Fruit fly (Drosophila melanogaster) whole organism, embryonic: Measurements from ENCODE around the gene CG31103.

ENCODE experiments used
- Bdp1 ChIP-seq: fragments of 200-800 bp; sonication (Bioruptor generic); optimal IDR thresholded peaks from 3 replicates; lab custom pipeline; 2016; ENCODE audit warnings: missing biosample characterization, missing genetic modification characterization
- CG11085 ChIP-seq: fragments of 200-800 bp; sonication (Bioruptor generic); IDR thresholded peaks from 2 replicates; pipeline ENCODE4 v1.3.6; 2022; ENCODE audit warnings: missing biosample characterization, missing genetic modification characterization
- CG11093 ChIP-seq: fragments of 200-800 bp; sonication (Bioruptor generic); IDR thresholded peaks from 3 replicates; pipeline ENCODE4 v1.3.6; 2022; ENCODE audit warnings: missing biosample characterization, missing genetic modification characterization
- CG12071 ChIP-seq: fragments of 200-800 bp; sonication (Bioruptor generic); optimal IDR thresholded peaks from 3 replicates; lab custom pipeline; 2018; ENCODE audit warnings: missing biosample characterization, mild to moderate bottlenecking, missing genetic modification characterization
- CG12104 ChIP-seq: fragments of 200-800 bp; sonication (Bioruptor generic); optimal IDR thresholded peaks from 3 replicates; lab custom pipeline; 2016; ENCODE audit warnings: missing biosample characterization, missing genetic modification characterization
- CG12659 ChIP-seq: fragments of 200-800 bp; sonication (Bioruptor generic); optimal IDR thresholded peaks from 3 replicates; lab custom pipeline; 2017; ENCODE audit warnings: mild to moderate bottlenecking, missing biosample characterization, missing genetic modification reagents, missing genetic modification characterization
- CG15514 ChIP-seq: fragments of 200-800 bp; sonication (Bioruptor generic); optimal IDR thresholded peaks from 3 replicates; lab custom pipeline; 2017; ENCODE audit warnings: missing biosample characterization, missing genetic modification characterization, mild to moderate bottlenecking, moderate library complexity, missing genetic modification reagents
- CG17361 ChIP-seq: fragments of 200-800 bp; sonication (Bioruptor generic); IDR thresholded peaks from 3 replicates; pipeline ENCODE4 v1.3.6; 2022; ENCODE audit warnings: missing biosample characterization, missing genetic modification characterization
- CG18476 ChIP-seq: fragments of 200-800 bp; sonication (Bioruptor generic); optimal IDR thresholded peaks from 2 replicates; lab custom pipeline; 2016; ENCODE audit warnings: missing biosample characterization, mild to moderate bottlenecking, missing genetic modification characterization
- CG18764 ChIP-seq: fragments of 200-800 bp; sonication (Bioruptor generic); optimal IDR thresholded peaks from 3 replicates; lab custom pipeline; 2016; ENCODE audit warnings: missing biosample characterization, missing genetic modification characterization
- CG2129 ChIP-seq: fragments of 200-800 bp; sonication (Bioruptor generic); IDR thresholded peaks from 2 replicates; pipeline ENCODE4 v1.3.6; 2022; ENCODE audit warnings: missing biosample characterization, missing genetic modification characterization; ENCODE audit not compliant: partially characterized antibody
- CG2678 ChIP-seq: fragments of 200-800 bp; sonication (Bioruptor generic); optimal IDR thresholded peaks from 3 replicates; lab custom pipeline; 2019; ENCODE audit warnings: missing biosample characterization, mild to moderate bottlenecking, missing genetic modification characterization, moderate library complexity
- CG3838 ChIP-seq: fragments of 200-800 bp; sonication (Bioruptor generic); optimal IDR thresholded peaks from 3 replicates; lab custom pipeline; 2016; ENCODE audit warnings: missing biosample characterization, missing genetic modification characterization
- CG5953 ChIP-seq: fragments of 200-800 bp; sonication (Bioruptor generic); IDR thresholded peaks from 2 replicates; pipeline ENCODE4 v1.3.6; 2022; ENCODE audit warnings: missing biosample characterization, missing genetic modification characterization
- CG6272 ChIP-seq: fragments of 200-800 bp; sonication (Bioruptor generic); IDR thresholded peaks from 2 replicates; pipeline ENCODE4 v1.3.6; 2022; ENCODE audit warnings: missing biosample characterization, missing genetic modification characterization
- CG8765 ChIP-seq: fragments of 200-800 bp; sonication (Bioruptor generic); IDR thresholded peaks from 2 replicates; pipeline ENCODE4 v1.3.6; 2022; ENCODE audit warnings: missing biosample characterization, missing genetic modification characterization
- CG9797 ChIP-seq: fragments of 200-800 bp; sonication (Bioruptor generic); optimal IDR thresholded peaks from 3 replicates; lab custom pipeline; 2018; ENCODE audit warnings: missing biosample characterization, mild to moderate bottlenecking, missing genetic modification characterization
- CTCF ChIP-seq: fragments of 200-800 bp; sonication (Bioruptor generic); optimal IDR thresholded peaks from 2 replicates; lab custom pipeline; 2017; ENCODE audit warnings: missing biosample characterization, mild to moderate bottlenecking, missing genetic modification characterization, moderate library complexity
- Dll ChIP-seq: fragments of 200-800 bp; sonication (Bioruptor generic); IDR thresholded peaks from 4 replicates; pipeline ENCODE4 v1.3.6; 2022; ENCODE audit warnings: missing biosample characterization, missing genetic modification characterization; ENCODE audit not compliant: partially characterized antibody
- Dp ChIP-seq: fragments of 200-800 bp; sonication (Bioruptor generic); optimal IDR thresholded peaks from 2 replicates; lab custom pipeline; 2018; ENCODE audit warnings: missing biosample characterization, mild to moderate bottlenecking, missing genetic modification characterization, moderate library complexity
- GATAe ChIP-seq: fragments of 200-800 bp; sonication (Bioruptor generic); conservative IDR thresholded peaks from 2 replicates; pipeline ENCODE4 v1.3.6; 2022; ENCODE audit warnings: missing biosample characterization, missing genetic modification characterization
- HmgD ChIP-seq: fragments of 200-800 bp; sonication (Bioruptor generic); optimal IDR thresholded peaks from 3 replicates; lab custom pipeline; 2016; ENCODE audit warnings: missing biosample characterization, missing genetic modification characterization
- Hmr ChIP-seq: fragments of 200-800 bp; sonication (Bioruptor generic); optimal IDR thresholded peaks from 3 replicates; lab custom pipeline; 2017; ENCODE audit warnings: mild to moderate bottlenecking, missing biosample characterization, missing genetic modification reagents, missing genetic modification characterization
- Hr51 ChIP-seq, 2 experiments: fragments of 200-800 bp; sonication (Bioruptor generic); optimal IDR thresholded peaks; 2 replicates in 1 of 2; 3 replicates in 1 of 2; lab custom pipeline; 2016 to 2018; ENCODE audit warnings: missing biosample characterization in 2 of 2, missing genetic modification characterization in 2 of 2, mild to moderate bottlenecking in 1 of 2, moderate library complexity in 1 of 2
- NFAT ChIP-seq: fragments of 200-800 bp; sonication (Bioruptor generic); IDR thresholded peaks from 2 replicates; pipeline ENCODE4 v1.3.6; 2022; ENCODE audit warnings: missing biosample characterization, missing genetic modification characterization
- Pdp1 ChIP-seq, 2 experiments: fragments of 200-800 bp; sonication (Bioruptor generic); optimal IDR thresholded peaks; 3 replicates each; lab custom pipeline; 2016; ENCODE audit warnings: missing biosample characterization in 2 of 2, missing genetic modification characterization in 2 of 2, mild to moderate bottlenecking in 1 of 2, moderate library complexity in 1 of 2
- Rx ChIP-seq: fragments of 200-800 bp; sonication (Bioruptor generic); IDR thresholded peaks from 2 replicates; pipeline ENCODE4 v1.3.6; 2022; ENCODE audit warnings: missing biosample characterization, missing genetic modification characterization
- Ssrp ChIP-seq: fragments of 200-800 bp; sonication (Bioruptor generic); optimal IDR thresholded peaks from 2 replicates; lab custom pipeline; 2018; ENCODE audit warnings: missing biosample characterization, mild to moderate bottlenecking, missing genetic modification characterization, moderate library complexity
- Taf1 ChIP-seq: fragments of 200-800 bp; sonication (Bioruptor generic); IDR thresholded peaks from 2 replicates; pipeline ENCODE4 v1.3.6; 2022; ENCODE audit warnings: missing biosample characterization, missing genetic modification characterization
- Vsx1 ChIP-seq: fragments of 200-800 bp; sonication (Bioruptor generic); optimal IDR thresholded peaks from 2 replicates; lab custom pipeline; 2017; ENCODE audit warnings: missing biosample characterization, mild to moderate bottlenecking, missing genetic modification characterization, missing genetic modification reagents
- ap ChIP-seq: fragments of 200-800 bp; sonication (Bioruptor generic); IDR thresholded peaks from 2 replicates; pipeline ENCODE4 v1.3.6; 2022; ENCODE audit warnings: missing biosample characterization, missing genetic modification characterization
- bigmax ChIP-seq: fragments of 200-800 bp; sonication (Bioruptor generic); optimal IDR thresholded peaks from 2 replicates; lab custom pipeline; 2018; ENCODE audit warnings: missing biosample characterization, mild to moderate bottlenecking, missing genetic modification characterization
- caup ChIP-seq: fragments of 200-800 bp; sonication (Bioruptor generic); optimal IDR thresholded peaks from 3 replicates; lab custom pipeline; 2017; ENCODE audit warnings: missing biosample characterization, mild to moderate bottlenecking, missing genetic modification characterization, moderate library complexity; ENCODE audit not compliant: severe bottlenecking
- dm ChIP-seq: fragments of 200-800 bp; sonication (Bioruptor generic); optimal IDR thresholded peaks from 3 replicates; lab custom pipeline; 2016; ENCODE audit warnings: missing biosample characterization, missing genetic modification characterization
- esg ChIP-seq: fragments of 200-800 bp; sonication (Bioruptor generic); conservative IDR thresholded peaks from 2 replicates; pipeline ENCODE4 v1.3.6; 2022; ENCODE audit warnings: missing biosample characterization, missing genetic modification characterization
- exex ChIP-seq: fragments of 200-800 bp; sonication (Bioruptor generic); optimal IDR thresholded peaks from 4 replicates; lab custom pipeline; 2018; ENCODE audit warnings: missing biosample characterization, mild to moderate bottlenecking, missing genetic modification characterization, moderate library complexity
- fru ChIP-seq: fragments of >200 bp; optimal IDR thresholded peaks from 2 replicates; lab custom pipeline; 2017
- gsb-n ChIP-seq: fragments of 200-800 bp; sonication (Bioruptor generic); optimal IDR thresholded peaks from 3 replicates; lab custom pipeline; 2018; ENCODE audit warnings: missing biosample characterization, mild to moderate bottlenecking, missing genetic modification characterization
- mirr ChIP-seq: fragments of 200-800 bp; sonication (Bioruptor generic); optimal IDR thresholded peaks from 3 replicates; lab custom pipeline; 2018; ENCODE audit warnings: missing biosample characterization, mild to moderate bottlenecking, missing genetic modification characterization
- oc ChIP-seq: fragments of 200-800 bp; sonication (Bioruptor generic); optimal IDR thresholded peaks from 2 replicates; lab custom pipeline; 2018; ENCODE audit warnings: missing biosample characterization, mild to moderate bottlenecking, missing genetic modification characterization, moderate library complexity
- pros ChIP-seq: fragments of 200-800 bp; sonication (Bioruptor generic); optimal IDR thresholded peaks from 3 replicates; lab custom pipeline; 2019; ENCODE audit warnings: missing biosample characterization, mild to moderate bottlenecking, missing genetic modification characterization, moderate library complexity
- pzg ChIP-seq: fragments of 200-800 bp; sonication (Bioruptor generic); optimal IDR thresholded peaks from 3 replicates; lab custom pipeline; 2018; ENCODE audit warnings: missing biosample characterization, mild to moderate bottlenecking, missing genetic modification characterization, moderate library complexity
- ro ChIP-seq: fragments of 200-800 bp; sonication (Bioruptor generic); IDR thresholded peaks from 2 replicates; pipeline ENCODE4 v1.3.6; 2022; ENCODE audit warnings: missing biosample characterization, missing genetic modification characterization
- salm ChIP-seq: fragments of 200-800 bp; sonication (Bioruptor generic); optimal IDR thresholded peaks from 2 replicates; lab custom pipeline; 2018; ENCODE audit warnings: missing biosample characterization, mild to moderate bottlenecking, missing genetic modification characterization
- sc ChIP-seq, 3 experiments: fragments of >200 bp in 2 of 3; fragments of 200-800 bp in 1 of 3; sonication (Bioruptor generic) in 1 of 3; optimal IDR thresholded peaks; 2 replicates in 2 of 3; 3 replicates in 1 of 3; lab custom pipeline; 2017; ENCODE audit warnings: mild to moderate bottlenecking in 1 of 3, missing biosample characterization in 1 of 3, missing genetic modification characterization in 1 of 3, missing genetic modification reagents in 1 of 3
- sens-2 ChIP-seq: fragments of 200-800 bp; sonication (Bioruptor generic); IDR thresholded peaks from 2 replicates; pipeline ENCODE4 v1.3.6; 2022; ENCODE audit warnings: missing biosample characterization, missing genetic modification characterization
- shn ChIP-seq: fragments of 200-800 bp; sonication (Bioruptor generic); optimal IDR thresholded peaks from 3 replicates; lab custom pipeline; 2016; ENCODE audit warnings: missing biosample characterization, missing genetic modification characterization
- so ChIP-seq: fragments of 200-800 bp; sonication (Bioruptor generic); IDR thresholded peaks from 3 replicates; pipeline ENCODE4 v1.3.6; 2022; ENCODE audit warnings: missing biosample characterization, missing genetic modification characterization
- ttk ChIP-seq: fragments of 200-800 bp; sonication (Bioruptor generic); IDR thresholded peaks from 2 replicates; pipeline ENCODE4 v2.1.2; 2022; ENCODE audit warnings: missing biosample characterization, missing genetic modification characterization

The CG31103 gene

dm6 chr3R:25260670-25261069 is 41.6 kb downstream of the CG31103 start (continued):
- TF ChIP-seq Pdp1 (GFP tag; optimal IDR thresholded peaks at IDR 0.05; lab: Kevin White, UChicago) (no peak), CG15514 (GFP tag; lab: Kevin White, UChicago) (no peak), CG18476 (GFP tag; lab: Kevin White, UChicago) (no peak), oc (no peak), CG11085 (no peak), CG6272 (GFP tag; lab: Robert Waterston, UW) (no peak), HmgD (GFP tag; lab: Kevin White, UChicago) (no peak), ro (GFP tag; lab: Robert Waterston, UW) (no peak), exex (tag; lab: Kevin White, UChicago) (peak; percentile 97), CG12659 (GFP tag; lab: Kevin White, UChicago) (no peak), pros (GFP tag; lab: Kevin White, UChicago) (no peak), GATAe (peak; percentile 53; the same call in 1 of the 2 replicates), Dp (GFP tag; lab: Kevin White, UChicago) (no peak), CG12071 (no peak)

- peak; percentile 39; the same call in 1 of the 2 replicates for TF ChIP-seq NFAT (GFP tag; lab: Robert Waterston, UW)
- peak; percentile 76 for TF ChIP-seq CG9797 (GFP tag; lab: Kevin White, UChicago)
- TF ChIP-seq caup (GFP tag; lab: Kevin White, UChicago), result peak; percentile 58
- TF ChIP-seq esg (GFP tag; lab: Robert Waterston, UW), result peak; percentile 36; the same call in 1 of the 2 replicates
- no peak for TF ChIP-seq bigmax (GFP tag; lab: Kevin White, UChicago)
- TF ChIP-seq sens-2 (GFP tag; lab: Robert Waterston, UW), result no peak
- TF ChIP-seq Dll (GFP tag; lab: Robert Waterston, UW), result peak; percentile 45; the same call in 1 of the 4 replicates
- peak; percentile 59 for TF ChIP-seq shn
- peak; percentile 52 for TF ChIP-seq Taf1
- peak in 1 of 2 experiments; percentile 56 for TF ChIP-seq Hr51 (GFP tag; optimal IDR thresholded peaks at IDR 0.05; lab: Kevin White, UChicago)
- peak; percentile 63 to 70 for TF ChIP-seq Pdp1 (GFP tag; optimal IDR thresholded peaks at IDR 0.05; lab: Kevin White, UChicago)
- TF ChIP-seq CG3838, result peak; percentile 42
- no peak for TF ChIP-seq Vsx1 (GFP tag; lab: Kevin White, UChicago)
- peak; percentile 57 for TF ChIP-seq Ssrp (tag; lab: Kevin White, UChicago)
- peak; percentile 61 for TF ChIP-seq pzg
- TF ChIP-seq sc (optimal IDR thresholded peaks at IDR 0.05; lab: Kevin White, UChicago), result no peak
- no peak for TF ChIP-seq sc (GFP tag; optimal IDR thresholded peaks at IDR 0.05; lab: Kevin White, UChicago)
- TF ChIP-seq gsb-n (tag; lab: Kevin White, UChicago), result no peak
- TF ChIP-seq mirr (GFP tag; lab: Kevin White, UChicago), result no peak
- no peak for TF ChIP-seq salm (tag; lab: Kevin White, UChicago)
- TF ChIP-seq CG2678 (tag; lab: Kevin White, UChicago), result no peak
- peak; percentile 27 for TF ChIP-seq CG18764 (GFP tag; lab: Kevin White, UChicago)
- TF ChIP-seq Dp (GFP tag; lab: Kevin White, UChicago), result peak; percentile 11
- TF ChIP-seq CG2129 (GFP tag; lab: Robert Waterston, UW), result no peak
- peak; percentile 53 for TF ChIP-seq CG8765
- no peak for TF ChIP-seq ap (GFP tag; lab: Robert Waterston, UW)
- no peak; the same call in 2 of the 3 replicates for TF ChIP-seq CG17361
- no peak for TF ChIP-seq fru (lab: Kevin White, UChicago)
- peak; percentile 74 for TF ChIP-seq dm (GFP tag; lab: Kevin White, UChicago)
- TF ChIP-seq CG11093 (GFP tag; lab: Robert Waterston, UW), result peak; percentile 53; the same call in 1 of the 3 replicates
- TF ChIP-seq CTCF (GFP tag; lab: Kevin White, UChicago), result no peak
- peak; percentile 67 for TF ChIP-seq Hmr (GFP tag; lab: Kevin White, UChicago)
- TF ChIP-seq CG12104 (GFP tag; lab: Kevin White, UChicago), result peak; percentile 32
- no peak for TF ChIP-seq so
- peak; percentile 27 for TF ChIP-seq Bdp1 (GFP tag; lab: Kevin White, UChicago)
- peak; percentile 43; the same call in 1 of the 2 replicates for TF ChIP-seq ttk (GFP tag; lab: Robert Waterston, UW)
- TF ChIP-seq Rx (GFP tag; lab: Robert Waterston, UW), result peak; percentile 50
- TF ChIP-seq CG5953 (GFP tag; lab: Robert Waterston, UW), result peak; percentile 35; the same call in 1 of the 2 replicates
These were observed 43.2 kb downstream of the CG31103 start, which contains the start of the genes Kdsr and CG11858 for dm6 chr3R:25262322-25262761. TSS of gene Kdsr (minus strand) at chr3R:25262498. TSS of gene CG11858 (plus strand) at chr3R:25262741.
